Worm (Caenorhabditis elegans) whole organism, L4 larva: Measurements from ENCODE around the gene fbxa-152.

Source experiments
- F26F4.8 ChIP-seq: fragments of 200-800 bp; sonication (Bioruptor generic); conservative IDR thresholded peaks from 2 replicates; pipeline ENCODE4 v1.3.6; 2022; ENCODE audit warnings: missing genetic modification characterization, missing compliant biosample characterization
- ama-1 ChIP-seq: fragments of 150-350 bp; optimal IDR thresholded peaks from 2 replicates; lab custom pipeline; 2014; ENCODE audit warnings: inconsistent platforms, mixed read lengths
- ceh-82 ChIP-seq: sonication (generic microtip); optimal IDR thresholded peaks from 2 replicates; lab custom pipeline; 2017; ENCODE audit warnings: missing biosample characterization, missing genetic modification characterization
- ces-1 ChIP-seq: fragments of 150-350 bp; sonication (generic microtip); optimal IDR thresholded peaks from 4 replicates; lab custom pipeline; 2014; ENCODE audit warnings: missing biosample characterization, missing genetic modification reagents, missing genetic modification characterization
- hlh-11 ChIP-seq: fragments of 200-800 bp; sonication (Bioruptor generic); optimal IDR thresholded peaks from 2 replicates; lab custom pipeline; 2018; ENCODE audit warnings: mild to moderate bottlenecking, missing genetic modification characterization, missing compliant biosample characterization
- lim-7 ChIP-seq: fragments of 200-800 bp; sonication (Bioruptor generic); IDR thresholded peaks from 2 replicates; pipeline ENCODE4 v1.3.6; 2022; ENCODE audit warnings: missing genetic modification characterization, missing compliant biosample characterization
- nhr-11 ChIP-seq: fragments of 150-350 bp; optimal IDR thresholded peaks from 2 replicates; lab custom pipeline; 2014; ENCODE audit warnings: missing biosample characterization, missing genetic modification characterization
- nhr-25 ChIP-seq: sonication (generic microtip); optimal IDR thresholded peaks from 2 replicates; lab custom pipeline; 2017; ENCODE audit warnings: missing genetic modification characterization, mild to moderate bottlenecking, missing compliant biosample characterization, antibody characterized with exemption, moderate library complexity, borderline replicate concordance; ENCODE audit not compliant: insufficient read depth
- nhr-6 ChIP-seq: fragments of 150-350 bp; optimal IDR thresholded peaks from 2 replicates; lab custom pipeline; 2014; ENCODE audit warnings: missing biosample characterization, missing genetic modification characterization
- nhr-77 ChIP-seq: fragments of 150-350 bp; optimal IDR thresholded peaks from 2 replicates; lab custom pipeline; 2014; ENCODE audit warnings: missing biosample characterization, missing genetic modification characterization
- snpc-4 ChIP-seq: fragments of 150-350 bp; optimal IDR thresholded peaks from 2 replicates; lab custom pipeline; 2014; ENCODE audit warnings: missing biosample characterization, missing genetic modification characterization

DNA sequence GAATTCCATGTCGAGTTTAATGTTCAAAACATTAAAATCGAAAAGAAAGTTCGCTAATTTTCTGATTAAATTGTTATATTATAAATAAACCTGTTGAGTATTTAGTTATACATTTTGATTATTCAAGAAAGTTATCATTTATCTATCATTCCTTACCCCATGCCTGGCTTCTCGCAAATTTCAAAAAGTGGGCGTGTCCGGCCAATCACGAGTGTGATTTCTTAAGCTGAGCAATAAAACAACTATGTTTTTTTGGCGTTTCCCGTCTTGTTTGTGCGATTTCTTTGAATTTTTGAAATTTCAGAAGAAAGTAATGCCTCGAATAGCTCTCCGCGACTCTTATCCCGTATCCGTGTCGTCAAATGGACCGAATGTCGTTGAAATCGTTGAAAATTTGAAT lies 29.5 kb downstream of the fbxa-152 start, which contains the start of gene fbxa-94:
- TF ChIP-seq nhr-11 (no peak), ces-1 (no peak), hlh-11 (tag; lab: Kevin White, UChicago) (no peak), ama-1 (lab: Kevin White, UChicago) (no peak), ceh-82 (no peak), lim-7 (GFP tag; lab: Robert Waterston, UW) (no peak), F26F4.8 (no peak), snpc-4 (tag; lab: Kevin White, UChicago) (no peak), nhr-25 (no peak), nhr-77 (tag; lab: Kevin White, UChicago) (no peak), nhr-6 (no peak)
